Worm (Caenorhabditis elegans) whole organism, L3 larva: ENCODE data around the gene mlc-4.
A peak's percentile ranks its signal among the peaks of the same experiment; 100 is the strongest.

Experiments
- ama-1 ChIP-seq: fragments of 150-350 bp; optimal IDR thresholded peaks from 2 replicates; lab custom pipeline; 2018
- ceh-16 ChIP-seq: sonication (generic microtip); optimal IDR thresholded peaks from 2 replicates; lab custom pipeline; 2017; ENCODE audit warnings: missing biosample characterization, missing genetic modification characterization
- elt-1 ChIP-seq: fragments of 150-350 bp; optimal IDR thresholded peaks from 2 replicates; lab custom pipeline; 2014; ENCODE audit warnings: missing biosample characterization, missing genetic modification characterization
- elt-3 ChIP-seq, 3 experiments: fragments of 150-350 bp in 1 of 3; sonication (generic microtip) in 2 of 3; optimal IDR thresholded peaks; 2 replicates in 2 of 3; 4 replicates in 1 of 3; lab custom pipeline; 2014 to 2017; ENCODE audit warnings: missing biosample characterization in 3 of 3, missing genetic modification characterization in 3 of 3
- fkh-10 ChIP-seq: sonication (generic microtip); optimal IDR thresholded peaks from 2 replicates; lab custom pipeline; 2017; ENCODE audit warnings: missing biosample characterization, missing genetic modification reagents, missing genetic modification characterization
- nhr-28 ChIP-seq: fragments of 150-350 bp; optimal IDR thresholded peaks from 2 replicates; lab custom pipeline; 2014; ENCODE audit warnings: missing biosample characterization, missing genetic modification characterization
- tbx-2 ChIP-seq: sonication (generic microtip); optimal IDR thresholded peaks from 2 replicates; lab custom pipeline; 2016; ENCODE audit warnings: mild to moderate bottlenecking, missing genetic modification characterization, missing compliant biosample characterization
- unc-62 ChIP-seq: fragments of 150-350 bp; sonication (generic microtip); optimal IDR thresholded peaks from 4 replicates; lab custom pipeline; 2014; ENCODE audit warnings: missing biosample characterization, missing genetic modification reagents, missing genetic modification characterization
- ztf-11 ChIP-seq: fragments of 150-350 bp; optimal IDR thresholded peaks from 2 replicates; lab custom pipeline; 2014; ENCODE audit warnings: missing biosample characterization, missing genetic modification characterization

ce11 chrIII:3345835-3346234, 47.8 kb downstream of the mlc-4 start:
- TF ChIP-seq elt-3 (tag; optimal IDR thresholded peaks at IDR 0.05; lab: Kevin White, UChicago) (no peak), nhr-28 (no peak), ztf-11 (tag; lab: Kevin White, UChicago) (no peak), ceh-16 (no peak), fkh-10 (GFP tag; lab: Kevin White, UChicago) (no peak), ama-1 (lab: Kevin White, UChicago) (no peak), unc-62 (GFP tag; lab: Kevin White, UChicago) (no peak), tbx-2 (tag; lab: Kevin White, UChicago) (no peak), elt-1 (tag; lab: Kevin White, UChicago) (peak; percentile 29)
